Fruit fly (Drosophila melanogaster): Measurements from ENCODE around the gene gukh.

gukh gene

DNA sequence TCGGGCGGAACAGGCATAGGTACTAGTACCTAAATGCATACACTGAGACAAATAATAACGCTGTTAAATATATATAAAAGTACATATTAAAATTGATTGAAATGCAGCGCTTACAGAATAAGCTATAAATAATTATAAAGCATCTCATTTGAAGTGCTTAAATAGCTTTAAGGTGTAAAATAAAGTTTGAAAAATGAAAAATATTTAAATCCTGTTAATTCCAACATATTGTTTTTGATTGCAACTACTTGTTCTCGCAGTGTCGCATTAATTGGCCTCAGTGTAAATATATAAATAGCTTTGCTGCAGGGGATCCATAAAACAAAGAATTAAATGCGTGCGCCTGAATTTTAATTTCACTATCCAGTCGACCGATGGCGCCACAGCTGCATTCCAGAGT is 74.6 kb downstream of the gukh start (continued):
- TF ChIP-seq vri (GFP tag; optimal IDR thresholded peaks at IDR 0.05) = no peak
- no peak for TF ChIP-seq CG6276 (GFP tag; optimal IDR thresholded peaks at IDR 0.05)
- TF ChIP-seq Ets96B (tag; optimal IDR thresholded peaks at IDR 0.05) = peak; percentile 52
- no peak for TF ChIP-seq CG10631 (GFP tag; optimal IDR thresholded peaks at IDR 0.05)
- TF ChIP-seq Sox14 (GFP tag; optimal IDR thresholded peaks at IDR 0.05) = no peak
- TF ChIP-seq cyc (GFP tag; optimal IDR thresholded peaks at IDR 0.05) = no peak
- peak; percentile 26 for TF ChIP-seq CG32006 (GFP tag; optimal IDR thresholded peaks at IDR 0.05)
- TF ChIP-seq fd59A (GFP tag; optimal IDR thresholded peaks at IDR 0.05) = no peak
- no peak for TF ChIP-seq acj6 (GFP tag; optimal IDR thresholded peaks at IDR 0.05)
- TF ChIP-seq Eip93F (GFP tag; optimal IDR thresholded peaks at IDR 0.05) = no peak
- TF ChIP-seq CG4318 (GFP tag; optimal IDR thresholded peaks at IDR 0.05) = no peak
- peak; percentile 12 for TF ChIP-seq CG10669 (GFP tag; optimal IDR thresholded peaks at IDR 0.05)
- TF ChIP-seq topi (GFP tag; optimal IDR thresholded peaks at IDR 0.05) = no peak
- TF ChIP-seq dac (GFP tag; optimal IDR thresholded peaks at IDR 0.05) = no peak
- TF ChIP-seq CG6808 (GFP tag; optimal IDR thresholded peaks at IDR 0.05) = peak; percentile 4
- TF ChIP-seq CG11902 (GFP tag; optimal IDR thresholded peaks at IDR 0.05) = no peak
- no peak for TF ChIP-seq lz (GFP tag; optimal IDR thresholded peaks at IDR 0.05)
- no peak for TF ChIP-seq CG8632 (GFP tag; optimal IDR thresholded peaks at IDR 0.05)
- TF ChIP-seq dsx (GFP tag; optimal IDR thresholded peaks at IDR 0.05; ENCODE audit: poor library complexity, severe bottlenecking) = peak; percentile 20
- no peak for TF ChIP-seq salr (GFP tag; optimal IDR thresholded peaks at IDR 0.05)
- TF ChIP-seq CG6163 (GFP tag; IDR thresholded peaks at IDR 0.05) = no peak
- peak; percentile 17 for TF ChIP-seq Eip75B (GFP tag; optimal IDR thresholded peaks at IDR 0.05)
- 0 out of 3 replicates have a peak, but pooled peaks have one; percentile 34 for TF ChIP-seq CG8119 (GFP tag; IDR thresholded peaks at IDR 0.05)
- TF ChIP-seq Blimp-1 (GFP tag; optimal IDR thresholded peaks at IDR 0.05) = no peak

dm6 chr3R:19059285-19059684 is 75.5 kb downstream of the gukh start:
- TF ChIP-seq CG11294 (GFP tag; IDR thresholded peaks at IDR 0.05) = no peak
- peak; percentile 4 to 74 for TF ChIP-seq ss (GFP tag; optimal IDR thresholded peaks at IDR 0.05)
- TF ChIP-seq CG15336 (GFP tag; IDR thresholded peaks at IDR 0.05) = peak; percentile 29; the same call in 1 of the 2 replicates
- TF ChIP-seq cyc (GFP tag; optimal IDR thresholded peaks at IDR 0.05) = no peak
- peak; percentile 55; the same call in 1 of the 3 replicates for TF ChIP-seq CG8119 (GFP tag; IDR thresholded peaks at IDR 0.05)
- no peak for TF ChIP-seq acj6 (GFP tag; optimal IDR thresholded peaks at IDR 0.05)
- no peak for TF ChIP-seq Smox (GFP tag; optimal IDR thresholded peaks at IDR 0.05)
- 0 out of 3 replicates have a peak, but pooled peaks have one; percentile 35 for TF ChIP-seq eg (GFP tag; IDR thresholded peaks at IDR 0.05)

dm6 chr3R:19060173-19060572 is 76.3 kb downstream of the gukh start:
- no peak for TF ChIP-seq Gug (GFP tag; IDR thresholded peaks at IDR 0.05)
- peak in 1 of 2 experiments; percentile 18 for TF ChIP-seq ss (GFP tag; optimal IDR thresholded peaks at IDR 0.05)
- no peak for TF ChIP-seq Hr39 (GFP tag; optimal IDR thresholded peaks at IDR 0.05)
- no peak for TF ChIP-seq pdm3 (GFP tag; optimal IDR thresholded peaks at IDR 0.05)
- TF ChIP-seq Sox14 (GFP tag; optimal IDR thresholded peaks at IDR 0.05) = no peak
- peak; percentile 10 for TF ChIP-seq esn (GFP tag; optimal IDR thresholded peaks at IDR 0.05)
- TF ChIP-seq CG3919 (GFP tag; optimal IDR thresholded peaks at IDR 0.05) = no peak
- peak; percentile 82 for TF ChIP-seq vri (GFP tag; optimal IDR thresholded peaks at IDR 0.05)
- peak; percentile 0 for TF ChIP-seq CG8632 (GFP tag; optimal IDR thresholded peaks at IDR 0.05)
- TF ChIP-seq CG11762 (GFP tag; optimal IDR thresholded peaks at IDR 0.05; ENCODE audit: insufficient read depth) = no peak
- peak; percentile 81 for TF ChIP-seq svp (GFP tag)
- TF ChIP-seq acj6 (GFP tag; optimal IDR thresholded peaks at IDR 0.05) = no peak
- peak; percentile 45 for TF ChIP-seq Eip78C (GFP tag)
- peak; percentile 85 for TF ChIP-seq fkh (GFP tag; optimal IDR thresholded peaks at IDR 0.05)

Measured in whole organism, prepupa.